Worm (Caenorhabditis elegans): Measurements from ENCODE around the gene twk-34.
A peak's percentile ranks its signal among the peaks of the same experiment; 100 is the strongest.

ce11 chrV:15674899-15675298 is 29.9 kb upstream of the twk-34 start:
- TF ChIP-seq tab-1 (GFP tag; IDR thresholded peaks at IDR 0.05) (0 out of 2 replicates have a peak, but pooled peaks have one; percentile 22), ztf-29 (GFP tag; IDR thresholded peaks at IDR 0.05) (no peak), flt-1 (GFP tag; IDR thresholded peaks at IDR 0.05) (no peak), med-1 (GFP tag; optimal IDR thresholded peaks at IDR 0.05; ENCODE audit: insufficient read depth) (no peak)

Data from whole organism, midembryonic.